Worm (Caenorhabditis elegans) whole organism, L1 larva: ENCODE measurements around the gene cyp-14A1.

Source experiments
- ama-1 ChIP-seq: fragments of 150-350 bp; optimal IDR thresholded peaks from 2 replicates; lab custom pipeline; 2014
- blmp-1 ChIP-seq: fragments of 150-350 bp; optimal IDR thresholded peaks from 2 replicates; lab custom pipeline; 2014; ENCODE audit warnings: missing biosample characterization, missing genetic modification characterization
- ceh-82 ChIP-seq, 3 experiments: fragments of 150-350 bp in 1 of 3; sonication (generic microtip) in 2 of 3; optimal IDR thresholded peaks; 2 replicates each; lab custom pipeline; 2014 to 2017; ENCODE audit warnings: missing biosample characterization in 3 of 3, missing genetic modification characterization in 3 of 3
- ces-1 ChIP-seq: fragments of 150-350 bp; optimal IDR thresholded peaks from 2 replicates; lab custom pipeline; 2014; ENCODE audit warnings: missing biosample characterization, missing genetic modification reagents, missing genetic modification characterization
- dpl-1 ChIP-seq, 3 experiments: fragments of 150-350 bp in 2 of 3; sonication (generic microtip) in 1 of 3; optimal IDR thresholded peaks; 2 replicates each; lab custom pipeline; 2014 to 2017; ENCODE audit warnings: missing biosample characterization in 3 of 3, missing genetic modification characterization in 3 of 3, missing genetic modification reagents in 3 of 3
- dsc-1 ChIP-seq: sonication (generic microtip); optimal IDR thresholded peaks from 2 replicates; lab custom pipeline; 2016; ENCODE audit warnings: mild to moderate bottlenecking, missing genetic modification characterization, missing compliant biosample characterization
- efl-1 ChIP-seq, 4 experiments: fragments of 150-350 bp; optimal IDR thresholded peaks in 3 of 4; peaks in 1 of 4; 1 replicate in 1 of 4; 2 replicates in 3 of 4; lab custom pipeline; 2014; ENCODE audit warnings: missing biosample characterization in 2 of 4, missing genetic modification characterization in 2 of 4, missing genetic modification reagents in 2 of 4
- elt-2 ChIP-seq: sonication (generic microtip); optimal IDR thresholded peaks from 2 replicates; lab custom pipeline; 2016; ENCODE audit warnings: missing genetic modification characterization, mild to moderate bottlenecking, inconsistent platforms, missing compliant biosample characterization, missing genetic modification reagents
- fkh-8 ChIP-seq: sonication (generic microtip); optimal IDR thresholded peaks from 2 replicates; lab custom pipeline; 2016; ENCODE audit warnings: mild to moderate bottlenecking, missing genetic modification characterization, missing compliant biosample characterization
- grh-1 ChIP-seq: fragments of 200-800 bp; sonication (Bioruptor generic); IDR thresholded peaks from 2 replicates; pipeline ENCODE4 v1.3.6; 2022; ENCODE audit warnings: missing genetic modification reagents, missing genetic modification characterization, missing compliant biosample characterization
- hlh-17 ChIP-seq: fragments of 200-800 bp; sonication (Bioruptor generic); optimal IDR thresholded peaks from 2 replicates; lab custom pipeline; 2018; ENCODE audit warnings: missing genetic modification characterization, mild to moderate bottlenecking, missing compliant biosample characterization, moderate library complexity, borderline replicate concordance
- hlh-4 ChIP-seq: sonication (generic microtip); optimal IDR thresholded peaks from 2 replicates; lab custom pipeline; 2016; ENCODE audit warnings: mild to moderate bottlenecking, missing genetic modification characterization, missing compliant biosample characterization
- hpl-2 ChIP-seq: fragments of 150-350 bp; optimal IDR thresholded peaks from 2 replicates; lab custom pipeline; 2014; ENCODE audit warnings: missing biosample characterization, missing genetic modification reagents, missing genetic modification characterization
- lin-13 ChIP-seq: fragments of 150-350 bp; optimal IDR thresholded peaks from 2 replicates; lab custom pipeline; 2014; ENCODE audit warnings: missing biosample characterization, missing genetic modification reagents, missing genetic modification characterization
- lin-14 ChIP-seq: fragments of 200-800 bp; sonication (Bioruptor generic); optimal IDR thresholded peaks from 2 replicates; lab custom pipeline; 2018; ENCODE audit warnings: mild to moderate bottlenecking, missing genetic modification characterization, moderate library complexity, missing compliant biosample characterization
- lin-35 ChIP-seq, 2 experiments: fragments of 150-350 bp; optimal IDR thresholded peaks; 2 replicates each; lab custom pipeline; 2014; ENCODE audit warnings: missing biosample characterization in 2 of 2, missing genetic modification characterization in 2 of 2, missing genetic modification reagents in 2 of 2
- lir-3 ChIP-seq: sonication (generic microtip); optimal IDR thresholded peaks from 2 replicates; lab custom pipeline; 2016; ENCODE audit warnings: mild to moderate bottlenecking, missing genetic modification characterization, moderate library complexity, missing compliant biosample characterization; ENCODE audit not compliant: poor library complexity
- lsy-2 ChIP-seq, 2 experiments: fragments of 150-350 bp; optimal IDR thresholded peaks; 2 replicates each; lab custom pipeline; 2014; ENCODE audit warnings: missing biosample characterization in 2 of 2, missing genetic modification characterization in 2 of 2
- mdl-1 ChIP-seq, 2 experiments: fragments of 150-350 bp; optimal IDR thresholded peaks; 2 replicates each; lab custom pipeline; 2014 to 2017; ENCODE audit warnings: missing biosample characterization in 2 of 2, missing genetic modification characterization in 2 of 2, inconsistent platforms in 1 of 2
- mep-1 ChIP-seq: fragments of 150-350 bp; optimal IDR thresholded peaks from 2 replicates; lab custom pipeline; 2014; ENCODE audit warnings: missing biosample characterization, missing genetic modification characterization
- nhr-11 ChIP-seq: fragments of 150-350 bp; optimal IDR thresholded peaks from 2 replicates; lab custom pipeline; 2014; ENCODE audit warnings: missing biosample characterization, missing genetic modification characterization
- nhr-12 ChIP-seq: sonication (generic microtip); optimal IDR thresholded peaks from 2 replicates; lab custom pipeline; 2017; ENCODE audit warnings: missing biosample characterization, missing genetic modification characterization
- nhr-20 ChIP-seq: sonication (generic microtip); optimal IDR thresholded peaks from 2 replicates; lab custom pipeline; 2016; ENCODE audit warnings: mild to moderate bottlenecking, missing genetic modification characterization, missing compliant biosample characterization
- nhr-237 ChIP-seq: fragments of 150-350 bp; optimal IDR thresholded peaks from 2 replicates; lab custom pipeline; 2014; ENCODE audit warnings: missing biosample characterization, missing genetic modification characterization
- nhr-28 ChIP-seq: fragments of 150-350 bp; optimal IDR thresholded peaks from 2 replicates; lab custom pipeline; 2014; ENCODE audit warnings: missing biosample characterization, missing genetic modification characterization
- nhr-47 ChIP-seq: sonication (generic microtip); optimal IDR thresholded peaks from 2 replicates; lab custom pipeline; 2016; ENCODE audit warnings: mild to moderate bottlenecking, missing genetic modification characterization, moderate library complexity, missing compliant biosample characterization
- nhr-71 ChIP-seq: sonication (generic microtip); optimal IDR thresholded peaks from 2 replicates; lab custom pipeline; 2016; ENCODE audit warnings: mild to moderate bottlenecking, missing genetic modification characterization, moderate library complexity, missing compliant biosample characterization
- nhr-84 ChIP-seq: sonication (generic microtip); optimal IDR thresholded peaks from 2 replicates; lab custom pipeline; 2017; ENCODE audit warnings: missing biosample characterization, missing genetic modification characterization
- nhr-85 ChIP-seq: sonication (generic microtip); peaks from one replicate; lab custom pipeline; 2016; ENCODE audit warnings: missing genetic modification characterization, inconsistent platforms, missing compliant biosample characterization
- nhr-90 ChIP-seq: sonication (generic microtip); optimal IDR thresholded peaks from 2 replicates; lab custom pipeline; 2016; ENCODE audit warnings: mild to moderate bottlenecking, missing genetic modification characterization, missing compliant biosample characterization; ENCODE audit not compliant: poor library complexity
- pax-3 ChIP-seq: fragments of 200-800 bp; sonication (Bioruptor generic); optimal IDR thresholded peaks from 2 replicates; lab custom pipeline; 2018; ENCODE audit warnings: mild to moderate bottlenecking, missing genetic modification characterization, moderate library complexity, missing compliant biosample characterization
- rnt-1 ChIP-seq: sonication (generic microtip); optimal IDR thresholded peaks from 2 replicates; lab custom pipeline; 2016; ENCODE audit warnings: mild to moderate bottlenecking, missing genetic modification characterization, moderate library complexity, missing compliant biosample characterization
- skn-1 ChIP-seq: fragments of 150-350 bp; optimal IDR thresholded peaks from 2 replicates; lab custom pipeline; 2014; ENCODE audit warnings: missing biosample characterization, missing genetic modification characterization
- snu-23 ChIP-seq: sonication (generic microtip); optimal IDR thresholded peaks from 2 replicates; lab custom pipeline; 2016; ENCODE audit warnings: missing genetic modification characterization, missing compliant biosample characterization
- sox-4 ChIP-seq: sonication (generic microtip); optimal IDR thresholded peaks from 2 replicates; lab custom pipeline; 2016; ENCODE audit warnings: missing genetic modification characterization, missing compliant biosample characterization
- tbx-2 ChIP-seq: sonication (generic microtip); optimal IDR thresholded peaks from 2 replicates; lab custom pipeline; 2016; ENCODE audit warnings: missing genetic modification characterization, missing compliant biosample characterization
- vab-15 ChIP-seq: sonication (generic microtip); optimal IDR thresholded peaks from 2 replicates; lab custom pipeline; 2017; ENCODE audit warnings: missing genotype, mild to moderate bottlenecking, missing genetic modification characterization, missing compliant biosample characterization
- ztf-11 ChIP-seq, 2 experiments: sonication (generic microtip); optimal IDR thresholded peaks; 2 replicates each; lab custom pipeline; 2016 to 2017; ENCODE audit warnings: missing genetic modification characterization in 2 of 2, missing biosample characterization in 1 of 2, missing compliant biosample characterization in 1 of 2

cyp-14A1 gene

ce11 chrX:13225111-13225905, 41.8 kb downstream of the cyp-14A1 start:
- TF ChIP-seq lin-13 (GFP tag; lab: Kevin White, UChicago) = no peak
- peak in 1 of 2 experiments; percentile 12 for TF ChIP-seq lsy-2 (tag; optimal IDR thresholded peaks at IDR 0.05; lab: Kevin White, UChicago)
- TF ChIP-seq hlh-4 = peak; percentile 49
- TF ChIP-seq lir-3 (tag; lab: Kevin White, UChicago) = no peak
- TF ChIP-seq tbx-2 (tag; lab: Kevin White, UChicago) = peak; percentile 40
- no peak for TF ChIP-seq nhr-11 (tag; lab: Kevin White, UChicago)
- peak; percentile 18 for TF ChIP-seq pax-3 (tag; lab: Kevin White, UChicago)
- no peak for TF ChIP-seq hlh-17 (GFP tag; lab: Kevin White, UChicago)
- TF ChIP-seq mep-1 = peak; percentile 45
- peak in 1 of 2 experiments; percentile 50 for TF ChIP-seq ztf-11 (tag; optimal IDR thresholded peaks at IDR 0.05; lab: Kevin White, UChicago)
- TF ChIP-seq hpl-2 (GFP tag; lab: Kevin White, UChicago) = no peak
- TF ChIP-seq nhr-85 (tag; lab: Kevin White, UChicago) = peak; percentile 75
- no peak for TF ChIP-seq nhr-12 (tag; lab: Kevin White, UChicago)
- TF ChIP-seq nhr-47 = peak; percentile 17
- peak; percentile 8 for TF ChIP-seq nhr-90 (tag; lab: Kevin White, UChicago)
- TF ChIP-seq elt-2 (tag; lab: Kevin White, UChicago) = peak; percentile 55
- TF ChIP-seq efl-1 (optimal IDR thresholded peaks at IDR 0.05; lab: Kevin White, UChicago) = no peak
- TF ChIP-seq efl-1 (GFP tag; optimal IDR thresholded peaks at IDR 0.05 in 1 of 2; lab: Kevin White, UChicago) = peak in 1 of 2 experiments; percentile 83
- TF ChIP-seq blmp-1 (tag; lab: Kevin White, UChicago) = peak; percentile 12
- peak; percentile 19 for TF ChIP-seq nhr-71 (tag; lab: Kevin White, UChicago)
- TF ChIP-seq nhr-28 (tag; lab: Kevin White, UChicago) = no peak
- TF ChIP-seq grh-1 (GFP tag; lab: Robert Waterston, UW) = no peak
- peak; percentile 7 for TF ChIP-seq skn-1 (tag; lab: Kevin White, UChicago)
- no peak for TF ChIP-seq vab-15
- no peak for TF ChIP-seq nhr-84 (tag; lab: Kevin White, UChicago)
- peak; percentile 50 for TF ChIP-seq dsc-1
- TF ChIP-seq ceh-82 (tag; optimal IDR thresholded peaks at IDR 0.05; lab: Kevin White, UChicago) = peak in 1 of 3 experiments; percentile 13
- TF ChIP-seq snu-23 (GFP tag; lab: Kevin White, UChicago) = peak; percentile 38
- peak; percentile 77 for TF ChIP-seq fkh-8
- peak; percentile 47 for TF ChIP-seq lin-14 (GFP tag; lab: Kevin White, UChicago)
- TF ChIP-seq rnt-1 (tag; lab: Kevin White, UChicago) = peak; percentile 35
- TF ChIP-seq sox-4 (tag; lab: Kevin White, UChicago) = peak; percentile 14
- TF ChIP-seq dpl-1 (GFP tag; optimal IDR thresholded peaks at IDR 0.05; lab: Kevin White, UChicago) = peak in 1 of 3 experiments; percentile 11
- peak in 1 of 2 experiments; percentile 44 for TF ChIP-seq lin-35 (GFP tag; optimal IDR thresholded peaks at IDR 0.05; lab: Kevin White, UChicago)
- peak in 1 of 2 experiments; percentile 23 for TF ChIP-seq mdl-1 (tag; optimal IDR thresholded peaks at IDR 0.05; lab: Kevin White, UChicago)
- peak; percentile 16 for TF ChIP-seq nhr-20

ce11 chrX:13224608-13225007, 42.5 kb downstream of the cyp-14A1 start, which contains the start of gene skr-19:
skr-19 (minus strand) TSS chrX:13224708.
- no peak for TF ChIP-seq ama-1 (lab: Kevin White, UChicago)
- no peak for TF ChIP-seq nhr-237 (tag; lab: Kevin White, UChicago)
- TF ChIP-seq lin-14 (GFP tag; lab: Kevin White, UChicago) = no peak
- no peak for TF ChIP-seq lir-3 (tag; lab: Kevin White, UChicago)
- TF ChIP-seq nhr-47 = no peak
- no peak for TF ChIP-seq ces-1 (GFP tag; lab: Kevin White, UChicago)
- TF ChIP-seq, all 84 proteins: peak for 0
